Fruit fly (Drosophila melanogaster) whole organism, prepupa: ENCODE data around the gene CG4218.

ENCODE experiments used
- CG10631 ChIP-seq: fragments of 200-800 bp; sonication (Bioruptor generic); optimal IDR thresholded peaks from 2 replicates; lab custom pipeline; 2016; ENCODE audit warnings: missing biosample characterization, missing genetic modification characterization
- CG10669 ChIP-seq: fragments of 200-800 bp; sonication (Bioruptor generic); optimal IDR thresholded peaks from 3 replicates; lab custom pipeline; 2018; ENCODE audit warnings: missing biosample characterization, mild to moderate bottlenecking, missing genetic modification characterization, moderate library complexity
- CG11294 ChIP-seq: fragments of 200-800 bp; sonication (Bioruptor generic); IDR thresholded peaks from 2 replicates; pipeline ENCODE4 v1.3.6; 2022; ENCODE audit warnings: missing biosample characterization, missing genetic modification characterization
- CG11902 ChIP-seq: fragments of 200-800 bp; sonication (Bioruptor generic); optimal IDR thresholded peaks from 3 replicates; lab custom pipeline; 2016; ENCODE audit warnings: missing biosample characterization, missing genetic modification characterization
- CG15336 ChIP-seq: fragments of 200-800 bp; sonication (Bioruptor generic); IDR thresholded peaks from 2 replicates; pipeline ENCODE4 v1.3.6; 2022; ENCODE audit warnings: missing biosample characterization, missing genetic modification characterization
- CG1621 ChIP-seq: fragments of 200-800 bp; sonication (Bioruptor generic); optimal IDR thresholded peaks from 3 replicates; lab custom pipeline; 2018; ENCODE audit warnings: missing biosample characterization, mild to moderate bottlenecking, missing genetic modification characterization
- CG16779 ChIP-seq: fragments of 200-800 bp; sonication (Bioruptor generic); optimal IDR thresholded peaks from 3 replicates; lab custom pipeline; 2017; ENCODE audit warnings: missing biosample characterization, mild to moderate bottlenecking, missing genetic modification characterization
- CG3032 ChIP-seq: fragments of 200-800 bp; optimal IDR thresholded peaks from 2 replicates; lab custom pipeline; 2019; ENCODE audit warnings: missing biosample characterization, mild to moderate bottlenecking, missing genetic modification characterization, moderate library complexity
- CG31627 ChIP-seq: fragments of 200-800 bp; sonication (Bioruptor generic); optimal IDR thresholded peaks from 3 replicates; lab custom pipeline; 2016; ENCODE audit warnings: missing biosample characterization, missing genetic modification characterization
- CG32006 ChIP-seq: fragments of 200-800 bp; sonication (Bioruptor generic); optimal IDR thresholded peaks from 3 replicates; lab custom pipeline; 2017; ENCODE audit warnings: missing biosample characterization, mild to moderate bottlenecking, missing genetic modification characterization
- CG34406 ChIP-seq: fragments of 200-800 bp; sonication (Bioruptor generic); optimal IDR thresholded peaks from 3 replicates; lab custom pipeline; 2016; ENCODE audit warnings: missing biosample characterization, missing genetic modification characterization
- CG6276 ChIP-seq: fragments of 200-800 bp; sonication (Bioruptor generic); optimal IDR thresholded peaks from 2 replicates; lab custom pipeline; 2017; ENCODE audit warnings: missing biosample characterization, mild to moderate bottlenecking, missing genetic modification characterization
- CG6792 ChIP-seq: fragments of 200-800 bp; sonication (Bioruptor generic); optimal IDR thresholded peaks from 3 replicates; lab custom pipeline; 2016; ENCODE audit warnings: missing biosample characterization, missing genetic modification characterization
- CG6808 ChIP-seq: fragments of 200-800 bp; sonication (Bioruptor generic); optimal IDR thresholded peaks from 3 replicates; lab custom pipeline; 2017; ENCODE audit warnings: missing biosample characterization, missing genetic modification characterization, mild to moderate bottlenecking, moderate library complexity, missing genetic modification reagents
- CG6854 ChIP-seq: fragments of 200-800 bp; sonication (Bioruptor generic); optimal IDR thresholded peaks from 2 replicates; lab custom pipeline; 2017; ENCODE audit warnings: missing biosample characterization, mild to moderate bottlenecking, missing genetic modification characterization
- CG7368 ChIP-seq: fragments of 200-800 bp; sonication (Bioruptor generic); optimal IDR thresholded peaks from 3 replicates; lab custom pipeline; 2016; ENCODE audit warnings: missing biosample characterization, missing genetic modification characterization
- Eip75B ChIP-seq: fragments of 200-800 bp; sonication (Bioruptor generic); optimal IDR thresholded peaks from 3 replicates; lab custom pipeline; 2016; ENCODE audit warnings: missing biosample characterization, missing genetic modification characterization
- Eip78C ChIP-seq: fragments of 200-800 bp; sonication (Bioruptor generic); peaks from one replicate; lab custom pipeline; 2016; ENCODE audit warnings: missing biosample characterization, missing genetic modification characterization
- Ets21C ChIP-seq: fragments of 200-800 bp; sonication (Bioruptor generic); optimal IDR thresholded peaks from 3 replicates; lab custom pipeline; 2016; ENCODE audit warnings: missing biosample characterization, missing genetic modification characterization
- Ets96B ChIP-seq: fragments of 200-800 bp; optimal IDR thresholded peaks from 2 replicates; lab custom pipeline; 2019; ENCODE audit warnings: missing biosample characterization, mild to moderate bottlenecking, missing genetic modification characterization, moderate library complexity
- Gug ChIP-seq: fragments of 200-800 bp; sonication (Bioruptor generic); IDR thresholded peaks from 2 replicates; pipeline ENCODE4 v1.3.6; 2022; ENCODE audit warnings: missing biosample characterization, missing genetic modification characterization
- Hr39 ChIP-seq: fragments of 200-800 bp; sonication (Bioruptor generic); optimal IDR thresholded peaks from 2 replicates; lab custom pipeline; 2016; ENCODE audit warnings: missing biosample characterization, missing genetic modification characterization
- Hr4 ChIP-seq: fragments of 200-800 bp; sonication (Bioruptor generic); optimal IDR thresholded peaks from 3 replicates; lab custom pipeline; 2016; ENCODE audit warnings: missing biosample characterization, missing genetic modification characterization
- Met ChIP-seq: fragments of 200-800 bp; sonication (Bioruptor generic); optimal IDR thresholded peaks from 3 replicates; lab custom pipeline; 2016; ENCODE audit warnings: missing biosample characterization, missing genetic modification characterization
- Smox ChIP-seq: fragments of 200-800 bp; sonication (Bioruptor generic); optimal IDR thresholded peaks from 3 replicates; lab custom pipeline; 2016; ENCODE audit warnings: missing biosample characterization, missing genetic modification characterization
- Sox102F ChIP-seq: fragments of 200-800 bp; sonication (Bioruptor generic); optimal IDR thresholded peaks from 2 replicates; lab custom pipeline; 2016; ENCODE audit warnings: missing biosample characterization, mild to moderate bottlenecking, missing genetic modification characterization
- Sox14 ChIP-seq: fragments of 200-800 bp; sonication (Bioruptor generic); optimal IDR thresholded peaks from 3 replicates; lab custom pipeline; 2016; ENCODE audit warnings: missing biosample characterization, missing genetic modification characterization
- Sox15 ChIP-seq: fragments of 200-800 bp; sonication (Bioruptor generic); optimal IDR thresholded peaks from 3 replicates; lab custom pipeline; 2016; ENCODE audit warnings: missing biosample characterization, missing genetic modification characterization
- achi ChIP-seq: fragments of 200-800 bp; sonication (Bioruptor generic); optimal IDR thresholded peaks from 3 replicates; lab custom pipeline; 2016; ENCODE audit warnings: missing biosample characterization, missing genetic modification characterization
- acj6 ChIP-seq: fragments of 200-800 bp; sonication (Bioruptor generic); optimal IDR thresholded peaks from 3 replicates; lab custom pipeline; 2016; ENCODE audit warnings: missing biosample characterization, missing genetic modification characterization
- dac ChIP-seq: fragments of 200-800 bp; sonication (Bioruptor generic); optimal IDR thresholded peaks from 2 replicates; lab custom pipeline; 2017; ENCODE audit warnings: missing biosample characterization, mild to moderate bottlenecking, missing genetic modification characterization
- dsx ChIP-seq: fragments of 200-800 bp; optimal IDR thresholded peaks from 3 replicates; lab custom pipeline; 2019; ENCODE audit warnings: missing biosample characterization, mild to moderate bottlenecking, missing genetic modification characterization, moderate library complexity; ENCODE audit not compliant: poor library complexity, severe bottlenecking
- eg ChIP-seq: fragments of 200-800 bp; sonication (Bioruptor generic); IDR thresholded peaks from 3 replicates; pipeline ENCODE4 v1.3.6; 2022; ENCODE audit warnings: missing biosample characterization, missing genetic modification characterization
- fd59A ChIP-seq: fragments of 200-800 bp; sonication (Bioruptor generic); optimal IDR thresholded peaks from 2 replicates; lab custom pipeline; 2017; ENCODE audit warnings: missing biosample characterization, mild to moderate bottlenecking, missing genetic modification characterization, missing genetic modification reagents
- fd85E ChIP-seq: fragments of 200-800 bp; sonication (Bioruptor generic); optimal IDR thresholded peaks from 3 replicates; lab custom pipeline; 2016; ENCODE audit warnings: missing biosample characterization, missing genetic modification characterization
- fkh ChIP-seq: fragments of 200-800 bp; sonication (Bioruptor generic); optimal IDR thresholded peaks from 3 replicates; lab custom pipeline; 2017; ENCODE audit warnings: missing biosample characterization, mild to moderate bottlenecking, missing genetic modification characterization, moderate library complexity
- lz ChIP-seq: fragments of 200-800 bp; sonication (Bioruptor generic); optimal IDR thresholded peaks from 3 replicates; lab custom pipeline; 2016; ENCODE audit warnings: missing biosample characterization, missing genetic modification characterization
- net ChIP-seq: fragments of 200-800 bp; sonication (Bioruptor generic); optimal IDR thresholded peaks from 3 replicates; lab custom pipeline; 2016; ENCODE audit warnings: missing biosample characterization, missing genetic modification characterization
- pdm3 ChIP-seq: fragments of 200-800 bp; sonication (Bioruptor generic); optimal IDR thresholded peaks from 3 replicates; lab custom pipeline; 2016; ENCODE audit warnings: missing biosample characterization, missing genetic modification characterization
- salr ChIP-seq, 2 experiments: fragments of 200-800 bp; sonication (Bioruptor generic); optimal IDR thresholded peaks; 3 replicates each; lab custom pipeline; 2016 to 2018; ENCODE audit warnings: missing biosample characterization in 2 of 2, missing genetic modification characterization in 2 of 2, mild to moderate bottlenecking in 1 of 2
- spab ChIP-seq: fragments of 200-800 bp; sonication (Bioruptor generic); optimal IDR thresholded peaks from 2 replicates; lab custom pipeline; 2017; ENCODE audit warnings: missing biosample characterization, mild to moderate bottlenecking, missing genetic modification characterization, missing genetic modification reagents
- ss ChIP-seq, 2 experiments: fragments of 200-800 bp; sonication (Bioruptor generic); optimal IDR thresholded peaks; 2 replicates in 1 of 2; 3 replicates in 1 of 2; lab custom pipeline; 2017 to 2018; ENCODE audit warnings: mild to moderate bottlenecking in 2 of 2, missing biosample characterization in 2 of 2, missing genetic modification characterization in 2 of 2, moderate library complexity in 1 of 2
- svp ChIP-seq: fragments of 200-800 bp; sonication (Bioruptor generic); peaks from one replicate; lab custom pipeline; 2016; ENCODE audit warnings: missing biosample characterization, missing genetic modification characterization
- topi ChIP-seq: fragments of 200-800 bp; sonication (Bioruptor generic); optimal IDR thresholded peaks from 3 replicates; lab custom pipeline; 2016; ENCODE audit warnings: missing biosample characterization, missing genetic modification characterization
- vri ChIP-seq: fragments of 200-800 bp; sonication (Bioruptor generic); optimal IDR thresholded peaks from 3 replicates; lab custom pipeline; 2016; ENCODE audit warnings: missing biosample characterization, mild to moderate bottlenecking, missing genetic modification characterization

Gene CG4218

dm6 chr2L:14568507-14569104 lies 19.7 kb upstream of the CG4218 start (continued):
- TF ChIP-seq dsx (peak; percentile 72), Gug (GFP tag; lab: Robert Waterston, UW) (peak; percentile 46), CG16779 (tag; lab: Kevin White, UChicago) (no peak), ss (GFP tag; optimal IDR thresholded peaks at IDR 0.05; lab: Kevin White, UChicago) (peak; percentile 35 to 96), Hr4 (GFP tag; lab: Kevin White, UChicago) (no peak), achi (GFP tag; lab: Kevin White, UChicago) (no peak), topi (no peak)

DNA sequence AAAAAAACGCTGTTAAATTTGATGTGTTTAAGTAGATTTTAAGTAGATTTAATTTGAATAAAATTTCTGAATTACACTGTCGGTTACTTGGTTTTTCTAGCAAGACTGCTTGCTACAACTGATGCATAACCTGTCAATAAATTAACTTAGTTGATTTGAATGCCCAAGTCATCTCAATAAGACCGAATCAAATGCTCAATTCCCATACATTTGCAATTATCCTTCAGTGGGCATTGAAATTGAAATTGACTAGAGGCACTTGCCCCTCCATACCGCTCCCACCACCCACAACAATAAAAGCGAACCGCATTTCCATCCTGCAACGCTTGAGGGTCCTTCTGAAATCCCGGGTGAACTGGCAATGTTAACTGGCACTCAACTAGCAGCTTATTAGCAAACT lies 14.7 kb upstream of the CG4218 start, which contains the start of gene CG3473:
CG3473 (minus strand) TSS at position 101 of the 400 bp plus-strand sequence.
- TF ChIP-seq CG6792 (no peak), CG11902 (GFP tag; lab: Kevin White, UChicago) (no peak), dac (GFP tag; lab: Kevin White, UChicago) (no peak), CG34406 (GFP tag; lab: Kevin White, UChicago) (no peak), Eip75B (GFP tag; lab: Kevin White, UChicago) (no peak), Hr39 (GFP tag; lab: Kevin White, UChicago) (no peak), acj6 (GFP tag; lab: Kevin White, UChicago) (no peak), CG31627 (GFP tag; lab: Kevin White, UChicago) (no peak), CG6808 (GFP tag; lab: Kevin White, UChicago) (no peak), pdm3 (GFP tag; lab: Kevin White, UChicago) (no peak), CG10631 (no peak), CG16779 (tag; lab: Kevin White, UChicago) (no peak), spab (GFP tag; lab: Kevin White, UChicago) (no peak), salr (GFP tag; optimal IDR thresholded peaks at IDR 0.05; lab: Kevin White, UChicago) (no peak), eg (GFP tag; lab: Robert Waterston, UW) (no peak)

- TF ChIP-seq Met (GFP tag; lab: Kevin White, UChicago) = peak; percentile 71
- no peak for TF ChIP-seq ss (GFP tag; optimal IDR thresholded peaks at IDR 0.05; lab: Kevin White, UChicago)
- no peak for TF ChIP-seq net (GFP tag; lab: Kevin White, UChicago)
- no peak for TF ChIP-seq Sox15 (GFP tag; lab: Kevin White, UChicago)
- no peak for TF ChIP-seq CG15336
- TF ChIP-seq fd59A (GFP tag; lab: Kevin White, UChicago) = no peak
- TF ChIP-seq CG3032 (tag; lab: Kevin White, UChicago) = no peak
- TF ChIP-seq eg (GFP tag; lab: Robert Waterston, UW) = no peak
- peak; percentile 79 for TF ChIP-seq Eip78C (GFP tag; lab: Kevin White, UChicago)
- TF ChIP-seq fd85E (GFP tag; lab: Kevin White, UChicago) = no peak
- TF ChIP-seq CG34406 (GFP tag; lab: Kevin White, UChicago) = peak; percentile 24
- no peak for TF ChIP-seq dsx
- TF ChIP-seq CG1621 (tag; lab: Kevin White, UChicago) = no peak
- TF ChIP-seq CG32006 (GFP tag; lab: Kevin White, UChicago) = no peak
- TF ChIP-seq Eip75B (GFP tag; lab: Kevin White, UChicago) = peak; percentile 27
- no peak for TF ChIP-seq fkh (GFP tag; lab: Kevin White, UChicago)
- TF ChIP-seq CG7368 (GFP tag; lab: Kevin White, UChicago) = no peak
- TF ChIP-seq Sox14 (GFP tag; lab: Kevin White, UChicago) = peak; percentile 58
- TF ChIP-seq CG11294 (GFP tag; lab: Robert Waterston, UW) = no peak
- peak; percentile 0 for TF ChIP-seq CG6854 (GFP tag; lab: Kevin White, UChicago)
- no peak for TF ChIP-seq Ets96B (tag; lab: Kevin White, UChicago)
- TF ChIP-seq svp (GFP tag; lab: Kevin White, UChicago) = peak; percentile 82
- TF ChIP-seq CG6808 (GFP tag; lab: Kevin White, UChicago) = no peak
- TF ChIP-seq CG6792 = peak; percentile 43
- no peak for TF ChIP-seq spab (GFP tag; lab: Kevin White, UChicago)
- TF ChIP-seq vri (GFP tag; lab: Kevin White, UChicago) = peak; percentile 14
- peak; percentile 63 for TF ChIP-seq lz (GFP tag; lab: Kevin White, UChicago)
- TF ChIP-seq CG16779 (tag; lab: Kevin White, UChicago) = no peak
- peak; percentile 44 for TF ChIP-seq topi
- TF ChIP-seq Gug (GFP tag; lab: Robert Waterston, UW) = no peak
- peak; percentile 72 for TF ChIP-seq Hr39 (GFP tag; lab: Kevin White, UChicago)
- TF ChIP-seq Ets21C (GFP tag; lab: Kevin White, UChicago) = peak; percentile 38
- TF ChIP-seq Sox102F = peak; percentile 64
- no peak for TF ChIP-seq CG6276
- no peak for TF ChIP-seq dac (GFP tag; lab: Kevin White, UChicago)
- no peak for TF ChIP-seq CG10669
- TF ChIP-seq CG11902 (GFP tag; lab: Kevin White, UChicago) = no peak
- peak; percentile 54 for TF ChIP-seq Smox
Measured at dm6 chr2L:14562320-14562719, 13.4 kb upstream of the CG4218 start.
